Worm (Caenorhabditis elegans) whole organism, late embryonic: ENCODE measurements around the gene nhr-193.

Experiments used
- ama-1 ChIP-seq: fragments of 150-350 bp; optimal IDR thresholded peaks from 2 replicates; lab custom pipeline; 2014
- ceh-48 ChIP-seq: sonication (generic microtip); optimal IDR thresholded peaks from 2 replicates; lab custom pipeline; 2016; ENCODE audit warnings: missing genetic modification characterization, inconsistent platforms, missing compliant biosample characterization
- nhr-11 ChIP-seq: fragments of 150-350 bp; optimal IDR thresholded peaks from 2 replicates; lab custom pipeline; 2014; ENCODE audit warnings: missing biosample characterization, missing genetic modification characterization
- pat-9 ChIP-seq: fragments of 200-800 bp; sonication (Bioruptor generic); optimal IDR thresholded peaks from 2 replicates; lab custom pipeline; 2018; ENCODE audit warnings: mild to moderate bottlenecking, missing genetic modification characterization, moderate library complexity, missing compliant biosample characterization
- pha-4 ChIP-seq: fragments of 150-350 bp; optimal IDR thresholded peaks from 2 replicates; lab custom pipeline; 2018; ENCODE audit warnings: missing biosample characterization, missing genetic modification reagents, missing genetic modification characterization
- tbx-2 ChIP-seq: sonication (generic microtip); optimal IDR thresholded peaks from 2 replicates; lab custom pipeline; 2016; ENCODE audit warnings: missing genetic modification characterization, missing compliant biosample characterization

DNA sequence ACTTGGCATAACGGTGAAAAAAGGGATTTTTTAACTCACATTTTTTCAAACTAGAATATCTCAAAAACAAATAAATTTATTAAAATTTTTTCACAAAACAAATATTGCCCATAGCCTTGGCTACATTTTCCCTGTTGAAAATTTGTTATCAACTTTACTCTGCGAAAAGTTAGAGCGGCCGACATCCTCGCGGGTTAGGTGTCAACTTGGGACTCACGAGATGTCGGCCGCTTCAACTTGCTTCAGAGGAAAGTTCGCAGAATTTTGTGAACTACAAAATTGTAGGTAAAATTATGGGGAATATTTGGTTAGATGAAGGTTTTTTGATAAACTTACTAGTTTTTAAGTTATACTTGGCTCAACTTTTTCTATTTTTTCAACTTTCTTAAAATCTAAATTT lies 9.6 kb downstream of the nhr-193 start:
- TF ChIP-seq ceh-48 (no peak), ama-1 (no peak), pha-4 (tag; lab: Kevin White, UChicago) (no peak), tbx-2 (no peak), pat-9 (no peak), nhr-11 (no peak)
